Worm (Caenorhabditis elegans) whole organism, L3 larva: ENCODE data around the gene F54H12.10.

Experiments used
- R02D3.7 ChIP-seq: fragments of 150-350 bp; optimal IDR thresholded peaks from 2 replicates; lab custom pipeline; 2014; ENCODE audit warnings: missing biosample characterization, missing genetic modification characterization
- ZK546.5 ChIP-seq: sonication (generic microtip); optimal IDR thresholded peaks from 2 replicates; lab custom pipeline; 2017; ENCODE audit warnings: missing biosample characterization, missing genetic modification characterization
- aly-2 ChIP-seq: fragments of 150-350 bp; optimal IDR thresholded peaks from 2 replicates; lab custom pipeline; 2014; ENCODE audit warnings: missing biosample characterization, missing genetic modification characterization
- ama-1 ChIP-seq: fragments of 150-350 bp; optimal IDR thresholded peaks from 2 replicates; lab custom pipeline; 2018
- ceh-16 ChIP-seq: sonication (generic microtip); optimal IDR thresholded peaks from 2 replicates; lab custom pipeline; 2017; ENCODE audit warnings: missing biosample characterization, missing genetic modification characterization
- ceh-28 ChIP-seq: fragments of 150-350 bp; optimal IDR thresholded peaks from 2 replicates; lab custom pipeline; 2014; ENCODE audit warnings: missing biosample characterization, missing genetic modification reagents, missing genetic modification characterization
- ceh-82 ChIP-seq: fragments of 150-350 bp; optimal IDR thresholded peaks from 2 replicates; lab custom pipeline; 2014; ENCODE audit warnings: missing biosample characterization, missing genetic modification characterization
- ceh-9 ChIP-seq: sonication (generic microtip); optimal IDR thresholded peaks from 2 replicates; lab custom pipeline; 2018; ENCODE audit warnings: missing biosample characterization, missing genetic modification characterization
- daf-12 ChIP-seq: fragments of 150-350 bp; optimal IDR thresholded peaks from 2 replicates; lab custom pipeline; 2014; ENCODE audit warnings: missing biosample characterization, missing genetic modification reagents, missing genetic modification characterization
- egl-27 ChIP-seq: sonication (generic microtip); optimal IDR thresholded peaks from 4 replicates; lab custom pipeline; 2017; ENCODE audit warnings: missing biosample characterization, missing genetic modification reagents, missing genetic modification characterization
- egl-5 ChIP-seq: fragments of 150-350 bp; optimal IDR thresholded peaks from 2 replicates; lab custom pipeline; 2017; ENCODE audit warnings: missing biosample characterization, missing genetic modification reagents, missing genetic modification characterization, inconsistent platforms
- elt-1 ChIP-seq: fragments of 150-350 bp; optimal IDR thresholded peaks from 2 replicates; lab custom pipeline; 2014; ENCODE audit warnings: missing biosample characterization, missing genetic modification characterization
- elt-2 ChIP-seq: sonication (generic microtip); optimal IDR thresholded peaks from 2 replicates; lab custom pipeline; 2016; ENCODE audit warnings: missing genetic modification reagents, mild to moderate bottlenecking, missing genetic modification characterization, missing compliant biosample characterization
- elt-3 ChIP-seq, 3 experiments: fragments of 150-350 bp in 1 of 3; sonication (generic microtip) in 2 of 3; optimal IDR thresholded peaks; 2 replicates in 2 of 3; 4 replicates in 1 of 3; lab custom pipeline; 2014 to 2017; ENCODE audit warnings: missing biosample characterization in 3 of 3, missing genetic modification characterization in 3 of 3
- eor-1 ChIP-seq, 2 experiments: fragments of 150-350 bp; optimal IDR thresholded peaks; 2 replicates each; lab custom pipeline; 2014 to 2018; ENCODE audit warnings: missing biosample characterization in 2 of 2, missing genetic modification characterization in 2 of 2
- fkh-10 ChIP-seq: sonication (generic microtip); optimal IDR thresholded peaks from 2 replicates; lab custom pipeline; 2017; ENCODE audit warnings: missing biosample characterization, missing genetic modification reagents, missing genetic modification characterization
- fkh-2 ChIP-seq: fragments of 150-350 bp; optimal IDR thresholded peaks from 2 replicates; lab custom pipeline; 2014; ENCODE audit warnings: missing biosample characterization, missing genetic modification reagents, missing genetic modification characterization
- fos-1 ChIP-seq: fragments of 150-350 bp; optimal IDR thresholded peaks from 2 replicates; lab custom pipeline; 2014; ENCODE audit warnings: missing biosample characterization, missing genetic modification characterization
- hmg-11 ChIP-seq: sonication (generic microtip); optimal IDR thresholded peaks from 2 replicates; lab custom pipeline; 2016; ENCODE audit warnings: missing genetic modification characterization, missing compliant biosample characterization
- jun-1 ChIP-seq: fragments of 150-350 bp; optimal IDR thresholded peaks from 2 replicates; lab custom pipeline; 2014; ENCODE audit warnings: missing biosample characterization, missing genetic modification reagents, missing genetic modification characterization
- lin-15B ChIP-seq: fragments of 150-350 bp; optimal IDR thresholded peaks from 2 replicates; lab custom pipeline; 2014; ENCODE audit warnings: missing biosample characterization, missing genetic modification characterization
- lin-39 ChIP-seq: fragments of 150-350 bp; optimal IDR thresholded peaks from 2 replicates; lab custom pipeline; 2018; ENCODE audit warnings: missing biosample characterization, missing genetic modification reagents, missing genetic modification characterization
- lsy-12 ChIP-seq: sonication (generic microtip); optimal IDR thresholded peaks from 2 replicates; lab custom pipeline; 2016; ENCODE audit warnings: mild to moderate bottlenecking, missing genetic modification characterization, missing compliant biosample characterization
- mdl-1 ChIP-seq: fragments of 150-350 bp; optimal IDR thresholded peaks from 2 replicates; lab custom pipeline; 2014; ENCODE audit warnings: missing biosample characterization, missing genetic modification characterization
- mml-1 ChIP-seq: fragments of 150-350 bp; sonication (generic microtip); optimal IDR thresholded peaks from 3 replicates; lab custom pipeline; 2014; ENCODE audit warnings: missing biosample characterization, missing genetic modification characterization
- nfya-1 ChIP-seq: sonication (generic microtip); optimal IDR thresholded peaks from 2 replicates; lab custom pipeline; 2017; ENCODE audit warnings: missing genetic modification characterization, mild to moderate bottlenecking, missing compliant biosample characterization, antibody characterized with exemption, moderate library complexity; ENCODE audit not compliant: insufficient read depth
- nhr-11 ChIP-seq: fragments of 150-350 bp; optimal IDR thresholded peaks from 2 replicates; lab custom pipeline; 2014; ENCODE audit warnings: missing biosample characterization, missing genetic modification characterization
- nhr-12 ChIP-seq: fragments of 150-350 bp; optimal IDR thresholded peaks from 2 replicates; lab custom pipeline; 2014; ENCODE audit warnings: missing biosample characterization, missing genetic modification characterization
- nhr-23 ChIP-seq: fragments of 150-350 bp; optimal IDR thresholded peaks from 2 replicates; lab custom pipeline; 2014; ENCODE audit warnings: missing biosample characterization, missing genetic modification reagents, missing genetic modification characterization
- nhr-237 ChIP-seq: fragments of 150-350 bp; optimal IDR thresholded peaks from 2 replicates; lab custom pipeline; 2014; ENCODE audit warnings: missing biosample characterization, missing genetic modification characterization
- nhr-25 ChIP-seq: sonication (generic microtip); optimal IDR thresholded peaks from 2 replicates; lab custom pipeline; 2017; ENCODE audit warnings: missing biosample characterization, missing genetic modification characterization
- nhr-28 ChIP-seq: fragments of 150-350 bp; optimal IDR thresholded peaks from 2 replicates; lab custom pipeline; 2014; ENCODE audit warnings: missing biosample characterization, missing genetic modification characterization
- nhr-43 ChIP-seq: sonication (generic microtip); optimal IDR thresholded peaks from 2 replicates; lab custom pipeline; 2016; ENCODE audit warnings: mild to moderate bottlenecking, missing genetic modification characterization, missing compliant biosample characterization; ENCODE audit not compliant: poor library complexity, severe bottlenecking
- nhr-67 ChIP-seq: fragments of 150-350 bp; optimal IDR thresholded peaks from 2 replicates; lab custom pipeline; 2014; ENCODE audit warnings: missing biosample characterization, missing genetic modification characterization
- nhr-76 ChIP-seq: fragments of 150-350 bp; sonication (generic microtip); optimal IDR thresholded peaks from 5 replicates; lab custom pipeline; 2014; ENCODE audit warnings: missing biosample characterization, missing genetic modification characterization
- nhr-77 ChIP-seq: fragments of 150-350 bp; optimal IDR thresholded peaks from 2 replicates; lab custom pipeline; 2014; ENCODE audit warnings: missing biosample characterization, missing genetic modification characterization
- pha-4 ChIP-seq: fragments of 150-350 bp; optimal IDR thresholded peaks from 2 replicates; lab custom pipeline; 2014; ENCODE audit warnings: missing biosample characterization, missing genetic modification reagents, missing genetic modification characterization
- pqm-1 ChIP-seq: fragments of 150-350 bp; optimal IDR thresholded peaks from 2 replicates; lab custom pipeline; 2017; ENCODE audit warnings: missing biosample characterization, missing genetic modification characterization, inconsistent platforms
- sea-2 ChIP-seq: fragments of 150-350 bp; sonication (generic microtip); optimal IDR thresholded peaks from 4 replicates; lab custom pipeline; 2014; ENCODE audit warnings: missing biosample characterization, missing genetic modification reagents, missing genetic modification characterization
- skn-1 ChIP-seq: fragments of 150-350 bp; optimal IDR thresholded peaks from 2 replicates; lab custom pipeline; 2014; ENCODE audit warnings: missing biosample characterization, missing genetic modification characterization
- snpc-4 ChIP-seq: fragments of 150-350 bp; optimal IDR thresholded peaks from 2 replicates; lab custom pipeline; 2014; ENCODE audit warnings: missing biosample characterization, missing genetic modification characterization
- tbx-2 ChIP-seq: sonication (generic microtip); optimal IDR thresholded peaks from 2 replicates; lab custom pipeline; 2016; ENCODE audit warnings: mild to moderate bottlenecking, missing genetic modification characterization, missing compliant biosample characterization
- unc-39 ChIP-seq: sonication (generic microtip); optimal IDR thresholded peaks from 4 replicates; lab custom pipeline; 2017; ENCODE audit warnings: missing biosample characterization, missing genetic modification characterization
- unc-62 ChIP-seq: fragments of 150-350 bp; sonication (generic microtip); optimal IDR thresholded peaks from 4 replicates; lab custom pipeline; 2014; ENCODE audit warnings: missing biosample characterization, missing genetic modification reagents, missing genetic modification characterization
- zag-1 ChIP-seq: fragments of 150-350 bp; optimal IDR thresholded peaks from 2 replicates; lab custom pipeline; 2014; ENCODE audit warnings: missing biosample characterization, missing genetic modification characterization
- ztf-11 ChIP-seq: fragments of 150-350 bp; optimal IDR thresholded peaks from 2 replicates; lab custom pipeline; 2014; ENCODE audit warnings: missing biosample characterization, missing genetic modification characterization
- ztf-4 ChIP-seq: fragments of 150-350 bp; optimal IDR thresholded peaks from 2 replicates; lab custom pipeline; 2014; ENCODE audit warnings: missing biosample characterization, missing genetic modification characterization

F54H12.10 gene

ce11 chrIII:7973968-7974607 is 15.3 kb upstream of the F54H12.10 start:
- TF ChIP-seq mdl-1 (tag; lab: Kevin White, UChicago) (no peak), ztf-11 (no peak), tbx-2 (tag; lab: Kevin White, UChicago) (no peak), nhr-43 (tag; lab: Kevin White, UChicago) (peak; percentile 15), nhr-77 (tag; lab: Kevin White, UChicago) (no peak), pqm-1 (peak; percentile 26), elt-1 (tag; lab: Kevin White, UChicago) (no peak), lin-15B (no peak), lsy-12 (tag; lab: Kevin White, UChicago) (no peak), nhr-11 (tag; lab: Kevin White, UChicago) (no peak), fkh-10 (GFP tag; lab: Kevin White, UChicago) (no peak), ZK546.5 (tag; lab: Kevin White, UChicago) (no peak), ceh-16 (no peak), eor-1 (tag; optimal IDR thresholded peaks at IDR 0.05; lab: Kevin White, UChicago) (no peak), lin-39 (tag; lab: Kevin White, UChicago) (peak; percentile 9), snpc-4 (no peak), nhr-25 (tag; lab: Kevin White, UChicago) (peak; percentile 24), mml-1 (tag; lab: Kevin White, UChicago) (no peak), ceh-28 (tag; lab: Kevin White, UChicago) (no peak), R02D3.7 (tag; lab: Kevin White, UChicago) (no peak), fkh-2 (tag; lab: Kevin White, UChicago) (no peak), ceh-9 (tag; lab: Kevin White, UChicago) (no peak), egl-5 (tag; lab: Kevin White, UChicago) (no peak), nhr-23 (tag; lab: Kevin White, UChicago) (no peak), aly-2 (tag; lab: Kevin White, UChicago) (no peak), nhr-76 (no peak), sea-2 (GFP tag; lab: Kevin White, UChicago) (no peak), zag-1 (tag; lab: Kevin White, UChicago) (no peak), fos-1 (tag; lab: Kevin White, UChicago) (no peak), unc-39 (tag; lab: Kevin White, UChicago) (no peak), nhr-28 (tag; lab: Kevin White, UChicago) (no peak), ztf-4 (tag; lab: Kevin White, UChicago) (peak; percentile 19), nhr-67 (tag; lab: Kevin White, UChicago) (no peak), unc-62 (GFP tag; lab: Kevin White, UChicago) (no peak), hmg-11 (no peak), elt-2 (peak; percentile 54), egl-27 (tag; lab: Kevin White, UChicago) (no peak), jun-1 (tag; lab: Kevin White, UChicago) (peak; percentile 60), elt-3 (tag; optimal IDR thresholded peaks at IDR 0.05; lab: Kevin White, UChicago) (no peak), pha-4 (tag; lab: Kevin White, UChicago) (peak; percentile 71), ceh-82 (tag; lab: Kevin White, UChicago) (no peak), nhr-237 (tag; lab: Kevin White, UChicago) (no peak), nhr-12 (tag; lab: Kevin White, UChicago) (no peak), skn-1 (tag; lab: Kevin White, UChicago) (peak; percentile 42), nfya-1 (tag; lab: Kevin White, UChicago) (no peak), ama-1 (no peak), daf-12 (no peak)
